Worm (Caenorhabditis elegans): ENCODE measurements around the gene C08H9.18.

DNA sequence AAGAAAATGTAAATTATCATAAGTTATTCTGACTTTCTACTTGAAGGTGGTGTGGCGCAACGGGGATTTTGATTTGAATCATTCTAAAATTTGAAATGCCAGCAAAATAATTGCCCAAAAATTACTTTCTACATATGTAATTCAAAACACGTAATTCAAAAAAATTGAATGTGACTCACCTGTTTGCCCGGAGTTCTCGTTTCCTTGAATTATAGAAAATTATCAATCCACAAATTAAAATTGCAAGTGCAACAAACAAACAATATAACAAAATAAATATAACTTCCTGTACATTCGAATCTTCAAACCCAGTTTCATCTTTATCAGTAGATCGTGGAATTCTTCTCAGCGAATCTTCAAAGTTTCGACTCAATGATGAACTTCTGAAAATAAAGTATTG, 6.2 kb upstream of the C08H9.18 start:
- no peak for TF ChIP-seq zip-8 (tag; optimal IDR thresholded peaks at IDR 0.05)
- TF ChIP-seq lin-13 (tag; optimal IDR thresholded peaks at IDR 0.05) = no peak
- TF ChIP-seq nhr-12 (tag; optimal IDR thresholded peaks at IDR 0.05) = no peak
- TF ChIP-seq elt-1 (tag; optimal IDR thresholded peaks at IDR 0.05; ENCODE audit: borderline replicate concordance, insufficient read depth) = no peak
- no peak for TF ChIP-seq unc-39 (tag; optimal IDR thresholded peaks at IDR 0.05)
- no peak for TF ChIP-seq nhr-28 (tag; optimal IDR thresholded peaks at IDR 0.05)
- no peak for TF ChIP-seq sptf-1 (tag; optimal IDR thresholded peaks at IDR 0.05)
- no peak for TF ChIP-seq nhr-2 (tag; optimal IDR thresholded peaks at IDR 0.05)
- TF ChIP-seq pha-4 (tag; optimal IDR thresholded peaks at IDR 0.05) = no peak
- no peak for TF ChIP-seq lsy-2 (tag; optimal IDR thresholded peaks at IDR 0.05)
- TF ChIP-seq flh-1 (GFP tag; optimal IDR thresholded peaks at IDR 0.05) = no peak
